Worm (Caenorhabditis elegans): ENCODE measurements around the gene glr-1.

Gene glr-1

ce11 chrIII:8556836-8557385 lies 31.5 kb downstream of the glr-1 start, which contains the start of gene C02D5.2 (continued):
- TF ChIP-seq nfya-1 (tag; optimal IDR thresholded peaks at IDR 0.05) (peak; percentile 28), pqm-1 (tag; optimal IDR thresholded peaks at IDR 0.05) (no peak), syd-9 (tag; optimal IDR thresholded peaks at IDR 0.05) (no peak), unc-3 (GFP tag; conservative IDR thresholded peaks at IDR 0.05) (no peak), unc-3 (tag; optimal IDR thresholded peaks at IDR 0.05) (no peak), ceh-22 (tag; optimal IDR thresholded peaks at IDR 0.05) (no peak), ceh-24 (tag; optimal IDR thresholded peaks at IDR 0.05) (no peak), ahr-1 (tag; optimal IDR thresholded peaks at IDR 0.05) (no peak), unc-86 (tag; optimal IDR thresholded peaks at IDR 0.05) (no peak)

- no peak for TF ChIP-seq ama-1 (optimal IDR thresholded peaks at IDR 0.05)
- TF ChIP-seq K02D7.2 (tag; optimal IDR thresholded peaks at IDR 0.05), result no peak
- no peak for TF ChIP-seq ref-2 (tag; optimal IDR thresholded peaks at IDR 0.05)
- TF ChIP-seq hlh-30 (tag; optimal IDR thresholded peaks at IDR 0.05; ENCODE audit: insufficient read depth), result no peak
- TF ChIP-seq eyg-1 (tag; optimal IDR thresholded peaks at IDR 0.05), result no peak
- no peak for TF ChIP-seq lin-11 (tag; optimal IDR thresholded peaks at IDR 0.05)
- no peak for TF ChIP-seq ceh-45 (GFP tag; IDR thresholded peaks at IDR 0.05)
- TF ChIP-seq elt-4 (tag; optimal IDR thresholded peaks at IDR 0.05), result no peak
- TF ChIP-seq ttx-3 (tag; optimal IDR thresholded peaks at IDR 0.05), result no peak
- TF ChIP-seq pat-9 (tag; optimal IDR thresholded peaks at IDR 0.05), result no peak
These were observed 32.8 kb downstream of the glr-1 start for ce11 chrIII:8555682-8556081.

- TF ChIP-seq tbx-2 (tag; optimal IDR thresholded peaks at IDR 0.05) (no peak), sox-2 (GFP tag; IDR thresholded peaks at IDR 0.05) (no peak), tbx-7 (tag; optimal IDR thresholded peaks at IDR 0.05) (no peak), ceh-2 (tag; optimal IDR thresholded peaks at IDR 0.05) (no peak), hlh-15 (tag; optimal IDR thresholded peaks at IDR 0.05) (no peak), T23F11.4 (GFP tag; optimal IDR thresholded peaks at IDR 0.05) (no peak), pha-2 (tag; optimal IDR thresholded peaks at IDR 0.05) (no peak), unc-55 (GFP tag; optimal IDR thresholded peaks at IDR 0.05) (no peak), ama-1 (optimal IDR thresholded peaks at IDR 0.05) (no peak), Y22D7AL.16 (tag; optimal IDR thresholded peaks at IDR 0.05) (no peak), ceh-18 (tag; optimal IDR thresholded peaks at IDR 0.05) (no peak), sdc-2 (tag; optimal IDR thresholded peaks at IDR 0.05) (no peak)
These were observed 34.0 kb downstream of the glr-1 start, which contains the start of gene gsto-2 for ce11 chrIII:8554472-8554871. TSS of gene gsto-2 (plus strand) at chrIII:8554772.

- TF ChIP-seq syd-9 (tag; optimal IDR thresholded peaks at IDR 0.05), result no peak
- no peak for TF ChIP-seq K09A11.1 (tag; optimal IDR thresholded peaks at IDR 0.05; ENCODE audit: insufficient read depth)
- TF ChIP-seq pag-3 (tag; optimal IDR thresholded peaks at IDR 0.05; ENCODE audit: borderline replicate concordance), result no peak
- TF ChIP-seq eyg-1 (tag; optimal IDR thresholded peaks at IDR 0.05), result no peak
- no peak for TF ChIP-seq hlh-13 (GFP tag; optimal IDR thresholded peaks at IDR 0.05)
- no peak for TF ChIP-seq sox-4 (tag; optimal IDR thresholded peaks at IDR 0.05)
- TF ChIP-seq tbx-2 (tag; optimal IDR thresholded peaks at IDR 0.05), result no peak
- TF ChIP-seq ceh-19 (GFP tag; optimal IDR thresholded peaks at IDR 0.05), result no peak
- TF ChIP-seq ceh-18 (tag; optimal IDR thresholded peaks at IDR 0.05), result no peak
- TF ChIP-seq K02D7.2 (tag; optimal IDR thresholded peaks at IDR 0.05), result no peak
- TF ChIP-seq F13H6.1 (tag; optimal IDR thresholded peaks at IDR 0.05), result no peak
- no peak for TF ChIP-seq hlh-8 (tag; optimal IDR thresholded peaks at IDR 0.05)
- no peak for TF ChIP-seq nhr-11 (tag; optimal IDR thresholded peaks at IDR 0.05)
- no peak for TF ChIP-seq lim-6 (tag; optimal IDR thresholded peaks at IDR 0.05)
- no peak for TF ChIP-seq nfya-1 (tag; optimal IDR thresholded peaks at IDR 0.05)
- TF ChIP-seq elt-4 (tag; optimal IDR thresholded peaks at IDR 0.05), result no peak
These were observed 36.3 kb downstream of the glr-1 start, which contains the start of gene C02D5.4 for ce11 chrIII:8552125-8552524. TSS of gene C02D5.4 (plus strand) at chrIII:8552165.
